Fruit fly (Drosophila melanogaster): ENCODE data around the gene CG5555.

- TF ChIP-seq Ets98B (GFP tag; IDR thresholded peaks at IDR 0.05) (peak; percentile 50; the same call in 1 of the 2 replicates), Snoo (tag; optimal IDR thresholded peaks at IDR 0.05) (peak; percentile 25), CG9948 (tag; optimal IDR thresholded peaks at IDR 0.05) (no peak), CG13204 (GFP tag; optimal IDR thresholded peaks at IDR 0.05) (no peak), EcR (GFP tag; optimal IDR thresholded peaks at IDR 0.05) (no peak), CG15710 (tag; optimal IDR thresholded peaks at IDR 0.05) (peak; percentile 32), CG14655 (GFP tag; optimal IDR thresholded peaks at IDR 0.05) (no peak), CG32121 (GFP tag; IDR thresholded peaks at IDR 0.05) (peak; percentile 66; the same call in 1 of the 2 replicates), gl (tag; optimal IDR thresholded peaks at IDR 0.05) (no peak), CG10348 (GFP tag; IDR thresholded peaks at IDR 0.05) (no peak), CG8301 (tag; optimal IDR thresholded peaks at IDR 0.05) (no peak), CG17806 (tag; optimal IDR thresholded peaks at IDR 0.05) (no peak), D1 (tag; optimal IDR thresholded peaks at IDR 0.05) (no peak)
Measured at dm6 chr3R:19156670-19157402, 23.5 kb downstream of the CG5555 start, which contains the start of gene nanos.

All from whole organism, pupa.